Worm (Caenorhabditis elegans) whole organism, L4 larva: ENCODE results near the gene ZK742.3.

Experiments
- F37D6.2 ChIP-seq: sonication (generic microtip); optimal IDR thresholded peaks from 2 replicates; lab custom pipeline; 2016; ENCODE audit warnings: mild to moderate bottlenecking, missing genetic modification characterization, missing compliant biosample characterization
- T20F7.1 ChIP-seq: fragments of 200-800 bp; sonication (Bioruptor generic); optimal IDR thresholded peaks from 2 replicates; lab custom pipeline; 2018; ENCODE audit warnings: mild to moderate bottlenecking, missing genetic modification characterization, missing compliant biosample characterization
- T26A8.4 ChIP-seq: fragments of 200-800 bp; sonication (Bioruptor generic); IDR thresholded peaks from 2 replicates; pipeline ENCODE4 v1.3.6; 2022; ENCODE audit warnings: missing genetic modification characterization, missing compliant biosample characterization
- Y105C5A.15 ChIP-seq: fragments of 200-800 bp; sonication (Bioruptor generic); IDR thresholded peaks from 2 replicates; pipeline ENCODE4 v1.3.6; 2022; ENCODE audit warnings: missing genetic modification characterization, missing compliant biosample characterization
- ZK546.5 ChIP-seq, 2 experiments: sonication (generic microtip); optimal IDR thresholded peaks; 2 replicates each; lab custom pipeline; 2017; ENCODE audit warnings: missing biosample characterization in 2 of 2, missing genetic modification characterization in 2 of 2
- ceh-28 ChIP-seq: fragments of 150-350 bp; optimal IDR thresholded peaks from 2 replicates; lab custom pipeline; 2014; ENCODE audit warnings: missing biosample characterization, missing genetic modification reagents, missing genetic modification characterization
- ceh-32 ChIP-seq: sonication (generic microtip); optimal IDR thresholded peaks from 2 replicates; lab custom pipeline; 2016; ENCODE audit warnings: mild to moderate bottlenecking, missing genetic modification characterization, missing compliant biosample characterization; ENCODE audit not compliant: poor library complexity
- ceh-62 ChIP-seq: sonication (generic microtip); optimal IDR thresholded peaks from 2 replicates; lab custom pipeline; 2017; ENCODE audit warnings: missing biosample characterization, missing genetic modification characterization
- ceh-82 ChIP-seq: sonication (generic microtip); optimal IDR thresholded peaks from 2 replicates; lab custom pipeline; 2017; ENCODE audit warnings: missing biosample characterization, missing genetic modification characterization
- ces-1 ChIP-seq: fragments of 150-350 bp; sonication (generic microtip); optimal IDR thresholded peaks from 4 replicates; lab custom pipeline; 2014; ENCODE audit warnings: missing biosample characterization, missing genetic modification reagents, missing genetic modification characterization
- cey-2 ChIP-seq: sonication (generic microtip); optimal IDR thresholded peaks from 3 replicates; lab custom pipeline; 2017; ENCODE audit warnings: missing genetic modification characterization, mild to moderate bottlenecking, missing compliant biosample characterization, antibody characterized with exemption, borderline replicate concordance; ENCODE audit not compliant: insufficient read depth
- ctbp-1 ChIP-seq: fragments of 200-800 bp; sonication (Bioruptor generic); IDR thresholded peaks from 2 replicates; pipeline ENCODE4 v1.3.6; 2022; ENCODE audit warnings: missing genetic modification reagents, missing genetic modification characterization, missing compliant biosample characterization
- daf-12 ChIP-seq: fragments of 150-350 bp; optimal IDR thresholded peaks from 2 replicates; lab custom pipeline; 2014; ENCODE audit warnings: missing biosample characterization, missing genetic modification reagents, missing genetic modification characterization
- daf-8 ChIP-seq: fragments of 200-800 bp; sonication (Bioruptor generic); IDR thresholded peaks from 2 replicates; pipeline ENCODE4 v1.3.6; 2022; ENCODE audit warnings: missing genetic modification characterization, missing compliant biosample characterization
- dmd-8 ChIP-seq: fragments of 200-800 bp; sonication (Bioruptor generic); IDR thresholded peaks from 2 replicates; pipeline ENCODE4 v1.3.6; 2022; ENCODE audit warnings: missing genetic modification characterization, missing compliant biosample characterization
- dmd-9 ChIP-seq: fragments of 200-800 bp; sonication (Bioruptor generic); IDR thresholded peaks from 2 replicates; pipeline ENCODE4 v1.3.6; 2022; ENCODE audit warnings: missing genetic modification reagents, missing genetic modification characterization, missing compliant biosample characterization
- dpl-1 ChIP-seq: fragments of 150-350 bp; optimal IDR thresholded peaks from 2 replicates; lab custom pipeline; 2014; ENCODE audit warnings: missing biosample characterization, missing genetic modification reagents, missing genetic modification characterization
- duxl-1 ChIP-seq: sonication (generic microtip); optimal IDR thresholded peaks from 2 replicates; lab custom pipeline; 2016; ENCODE audit warnings: mild to moderate bottlenecking, missing genetic modification characterization, moderate library complexity, missing compliant biosample characterization; ENCODE audit not compliant: poor library complexity
- dve-1 ChIP-seq: sonication (generic microtip); optimal IDR thresholded peaks from 2 replicates; lab custom pipeline; 2017; ENCODE audit warnings: antibody characterized with exemption, mild to moderate bottlenecking, missing genetic modification characterization, missing compliant biosample characterization; ENCODE audit not compliant: insufficient read depth
- fkh-10 ChIP-seq: fragments of 150-350 bp; optimal IDR thresholded peaks from 2 replicates; lab custom pipeline; 2014; ENCODE audit warnings: missing biosample characterization, missing genetic modification reagents, missing genetic modification characterization
- hif-1 ChIP-seq, 2 experiments: sonication (generic microtip); optimal IDR thresholded peaks; 2 replicates each; lab custom pipeline; 2016 to 2017; ENCODE audit warnings: missing compliant biosample characterization in 2 of 2, missing genetic modification characterization in 2 of 2, missing genetic modification reagents in 2 of 2, missing genotype in 2 of 2, mild to moderate bottlenecking in 1 of 2
- hlh-30 ChIP-seq: sonication (generic microtip); optimal IDR thresholded peaks from 2 replicates; lab custom pipeline; 2017; ENCODE audit warnings: antibody characterized with exemption, mild to moderate bottlenecking, missing genetic modification characterization, missing compliant biosample characterization; ENCODE audit not compliant: insufficient read depth
- hmg-1.1 ChIP-seq: fragments of 200-800 bp; sonication (Bioruptor generic); IDR thresholded peaks from 2 replicates; pipeline ENCODE4 v1.3.6; 2022; ENCODE audit warnings: missing genetic modification reagents, missing genetic modification characterization, missing compliant biosample characterization
- lim-7 ChIP-seq: fragments of 200-800 bp; sonication (Bioruptor generic); IDR thresholded peaks from 2 replicates; pipeline ENCODE4 v1.3.6; 2022; ENCODE audit warnings: missing genetic modification characterization, missing compliant biosample characterization
- lin-1 ChIP-seq: fragments of 200-800 bp; sonication (Bioruptor generic); IDR thresholded peaks from 2 replicates; pipeline ENCODE4 v1.3.6; 2022; ENCODE audit warnings: missing genetic modification reagents, missing genetic modification characterization, missing compliant biosample characterization
- lin-15B ChIP-seq: fragments of 150-350 bp; sonication (generic microtip); optimal IDR thresholded peaks from 3 replicates; lab custom pipeline; 2014; ENCODE audit warnings: missing biosample characterization, missing genetic modification characterization
- lin-29 ChIP-seq: fragments of 200-800 bp; sonication (Bioruptor generic); IDR thresholded peaks from 2 replicates; pipeline ENCODE4 v1.3.6; 2022; ENCODE audit warnings: missing genetic modification reagents, missing genetic modification characterization, missing compliant biosample characterization
- mdl-1 ChIP-seq, 2 experiments: fragments of 150-350 bp in 1 of 2; sonication (generic microtip) in 1 of 2; optimal IDR thresholded peaks; 2 replicates each; lab custom pipeline; 2014 to 2017; ENCODE audit warnings: missing biosample characterization in 2 of 2, missing genetic modification characterization in 2 of 2
- mxl-2 ChIP-seq: fragments of 200-800 bp; sonication (Bioruptor generic); conservative IDR thresholded peaks from 2 replicates; pipeline ENCODE4 v1.3.6; 2022; ENCODE audit warnings: missing genetic modification reagents, missing genetic modification characterization, missing compliant biosample characterization
- nhr-10 ChIP-seq: fragments of 150-350 bp; optimal IDR thresholded peaks from 2 replicates; lab custom pipeline; 2014; ENCODE audit warnings: missing biosample characterization, missing genetic modification characterization
- nhr-237 ChIP-seq: sonication (generic microtip); optimal IDR thresholded peaks from 2 replicates; lab custom pipeline; 2017; ENCODE audit warnings: missing biosample characterization, missing genetic modification characterization
- nhr-42 ChIP-seq: fragments of 200-800 bp; sonication (Bioruptor generic); IDR thresholded peaks from 2 replicates; pipeline ENCODE4 v1.3.6; 2022; ENCODE audit warnings: missing genetic modification characterization, missing compliant biosample characterization
- nhr-48 ChIP-seq: sonication (generic microtip); optimal IDR thresholded peaks from 2 replicates; lab custom pipeline; 2016; ENCODE audit warnings: mild to moderate bottlenecking, missing genetic modification characterization, missing compliant biosample characterization
- nhr-6 ChIP-seq: fragments of 150-350 bp; optimal IDR thresholded peaks from 2 replicates; lab custom pipeline; 2014; ENCODE audit warnings: missing biosample characterization, missing genetic modification characterization
- nhr-76 ChIP-seq: fragments of 150-350 bp; optimal IDR thresholded peaks from 2 replicates; lab custom pipeline; 2014; ENCODE audit warnings: missing biosample characterization, missing genetic modification characterization
- pha-4 ChIP-seq, 2 experiments: fragments of 150-350 bp in 1 of 2; fragments of 200-800 bp in 1 of 2; sonication (Bioruptor generic) in 1 of 2; IDR thresholded peaks in 1 of 2; optimal IDR thresholded peaks in 1 of 2; 2 replicates each; pipeline versions ENCODE4 v1.3.6 to Lab custom; 2014 to 2022; ENCODE audit warnings: missing genetic modification characterization in 2 of 2, missing genetic modification reagents in 2 of 2, missing biosample characterization in 1 of 2, missing compliant biosample characterization in 1 of 2
- pqm-1 ChIP-seq: sonication (generic microtip); optimal IDR thresholded peaks from 2 replicates; lab custom pipeline; 2017; ENCODE audit warnings: missing biosample characterization, missing genetic modification characterization
- rbr-2 ChIP-seq: sonication (generic microtip); optimal IDR thresholded peaks from 2 replicates; lab custom pipeline; 2016; ENCODE audit warnings: missing genotype, missing genetic modification characterization, missing compliant biosample characterization
- snpc-1.2 ChIP-seq: fragments of 200-800 bp; sonication (Bioruptor generic); IDR thresholded peaks from 2 replicates; pipeline ENCODE4 v1.3.6; 2022; ENCODE audit warnings: missing genetic modification reagents, missing genetic modification characterization, missing compliant biosample characterization
- spr-1 ChIP-seq: sonication (generic microtip); optimal IDR thresholded peaks from 2 replicates; lab custom pipeline; 2016; ENCODE audit warnings: mild to moderate bottlenecking, missing genetic modification characterization, missing compliant biosample characterization
- tra-1 ChIP-seq: fragments of 200-800 bp; sonication (Bioruptor generic); IDR thresholded peaks from 2 replicates; pipeline ENCODE4 v1.3.6; 2022; ENCODE audit warnings: missing genetic modification reagents, missing genetic modification characterization, missing compliant biosample characterization
- unc-130 ChIP-seq: sonication (generic microtip); optimal IDR thresholded peaks from 2 replicates; lab custom pipeline; 2016; ENCODE audit warnings: missing genetic modification reagents, missing genetic modification characterization, missing compliant biosample characterization
- unc-39 ChIP-seq: sonication (generic microtip); optimal IDR thresholded peaks from 2 replicates; lab custom pipeline; 2017; ENCODE audit warnings: missing biosample characterization, missing genetic modification characterization
- unc-62 ChIP-seq, 3 experiments: fragments of 150-350 bp in 1 of 3; sonication (generic microtip); optimal IDR thresholded peaks in 2 of 3; peaks in 1 of 3; 1 replicate in 1 of 3; 2 replicates in 2 of 3; lab custom pipeline; 2014 to 2017; ENCODE audit warnings: missing biosample characterization in 3 of 3, missing genetic modification characterization in 3 of 3, missing genetic modification reagents in 3 of 3, missing genotype in 1 of 3
- zag-1 ChIP-seq: fragments of 150-350 bp; optimal IDR thresholded peaks from 2 replicates; lab custom pipeline; 2014; ENCODE audit warnings: missing biosample characterization, missing genetic modification characterization
- zfp-2 ChIP-seq: sonication (generic microtip); optimal IDR thresholded peaks from 2 replicates; lab custom pipeline; 2016; ENCODE audit warnings: mild to moderate bottlenecking, missing genetic modification characterization, missing compliant biosample characterization
- zfp-3 ChIP-seq: fragments of 200-800 bp; sonication (Bioruptor generic); conservative IDR thresholded peaks from 2 replicates; pipeline ENCODE4 v1.3.6; 2022; ENCODE audit warnings: missing genetic modification reagents, missing genetic modification characterization, missing compliant biosample characterization
- zip-11 ChIP-seq: fragments of 200-800 bp; sonication (Bioruptor generic); IDR thresholded peaks from 2 replicates; pipeline ENCODE4 v1.3.6; 2022; ENCODE audit warnings: missing genetic modification characterization, missing compliant biosample characterization
- zip-2 ChIP-seq: fragments of 150-350 bp; optimal IDR thresholded peaks from 2 replicates; lab custom pipeline; 2014; ENCODE audit warnings: missing biosample characterization, missing genetic modification characterization
- ztf-11 ChIP-seq: fragments of 150-350 bp; optimal IDR thresholded peaks from 2 replicates; lab custom pipeline; 2014; ENCODE audit warnings: missing biosample characterization, missing genetic modification characterization

ZK742.3 gene

DNA sequence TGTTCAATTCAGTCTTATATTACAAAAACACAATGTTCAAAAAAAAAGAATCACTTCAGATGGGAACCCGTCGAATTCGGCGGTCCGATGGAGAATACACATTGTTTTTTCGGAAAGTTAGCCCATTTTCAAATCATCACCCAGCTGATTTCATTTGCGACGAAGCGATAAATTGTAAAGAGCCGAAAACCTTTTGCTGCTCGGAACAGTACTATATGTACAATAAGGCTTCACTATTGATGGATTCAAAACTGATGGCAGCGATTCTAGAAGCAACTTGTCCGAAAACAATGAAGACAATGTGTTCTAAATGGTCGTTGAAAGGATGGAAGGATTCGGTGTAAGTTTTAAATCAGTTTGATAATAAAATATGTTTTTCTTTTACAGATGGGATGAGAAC, 48.2 kb upstream of the ZK742.3 start, which contains the start of gene C37C3.1 (continued):
- TF ChIP-seq nhr-237, result no peak
- no peak for TF ChIP-seq nhr-10
- no peak for TF ChIP-seq zfp-2
- peak; percentile 23; the same call in 1 of the 2 replicates for TF ChIP-seq snpc-1.2 (GFP tag; lab: Robert Waterston, UW)
- no peak for TF ChIP-seq nhr-42 (GFP tag; lab: Robert Waterston, UW)
- TF ChIP-seq hmg-1.1, result no peak
- TF ChIP-seq zip-11 (GFP tag; lab: Robert Waterston, UW), result no peak
- TF ChIP-seq dmd-8 (GFP tag; lab: Robert Waterston, UW), result 0 out of 2 replicates have a peak, but pooled peaks have one; percentile 24
- no peak for TF ChIP-seq zip-2 (tag; lab: Kevin White, UChicago)
- TF ChIP-seq unc-39 (tag; lab: Kevin White, UChicago), result no peak
- TF ChIP-seq ceh-32 (tag; lab: Kevin White, UChicago), result no peak
- TF ChIP-seq unc-62 (GFP tag; optimal IDR thresholded peaks at IDR 0.05 in 1 of 2; lab: Kevin White, UChicago), result no peak
- TF ChIP-seq unc-62 (tag; optimal IDR thresholded peaks at IDR 0.05; lab: Kevin White, UChicago), result no peak
- TF ChIP-seq daf-12 (tag; lab: Kevin White, UChicago), result no peak
- TF ChIP-seq F37D6.2, result no peak
- no peak for TF ChIP-seq ztf-11 (tag; lab: Kevin White, UChicago)
- no peak for TF ChIP-seq mxl-2
- 0 out of 2 replicates have a peak, but pooled peaks have one; percentile 49 for TF ChIP-seq ctbp-1 (GFP tag; lab: Robert Waterston, UW)
- TF ChIP-seq spr-1, result peak; percentile 19
- TF ChIP-seq mdl-1 (tag; optimal IDR thresholded peaks at IDR 0.05; lab: Kevin White, UChicago), result no peak
- TF ChIP-seq unc-130, result no peak
- no peak for TF ChIP-seq dpl-1 (GFP tag; lab: Kevin White, UChicago)
- no peak for TF ChIP-seq nhr-6 (tag; lab: Kevin White, UChicago)
- peak; percentile 11 for TF ChIP-seq rbr-2
- no peak for TF ChIP-seq pha-4 (GFP tag; IDR thresholded peaks at IDR 0.05; lab: Robert Waterston, UW)
- no peak for TF ChIP-seq pha-4 (tag; optimal IDR thresholded peaks at IDR 0.05; lab: Kevin White, UChicago)
- no peak for TF ChIP-seq Y105C5A.15 (GFP tag; lab: Robert Waterston, UW)
- no peak for TF ChIP-seq ceh-62 (tag; lab: Kevin White, UChicago)
- TF ChIP-seq lin-29 (GFP tag; lab: Robert Waterston, UW), result no peak
- TF ChIP-seq ces-1 (GFP tag; lab: Kevin White, UChicago), result no peak
- no peak for TF ChIP-seq nhr-76 (tag; lab: Kevin White, UChicago)
- peak; percentile 14 for TF ChIP-seq dve-1 (tag; lab: Kevin White, UChicago)
- no peak for TF ChIP-seq lim-7
- no peak; the same call in 1 of the 2 replicates for TF ChIP-seq lin-1
- TF ChIP-seq hlh-30 (tag; lab: Kevin White, UChicago), result no peak
- no peak for TF ChIP-seq ceh-28 (tag; lab: Kevin White, UChicago)
- TF ChIP-seq zag-1 (tag; lab: Kevin White, UChicago), result no peak
- TF ChIP-seq cey-2 (tag; lab: Kevin White, UChicago), result no peak
- TF ChIP-seq zfp-3, result 0 out of 2 replicates have a peak, but pooled peaks have one; percentile 47
- no peak for TF ChIP-seq duxl-1 (tag; lab: Kevin White, UChicago)
- TF ChIP-seq daf-8 (GFP tag; lab: Robert Waterston, UW), result 0 out of 2 replicates have a peak, but pooled peaks have one; percentile 13
- TF ChIP-seq pqm-1, result no peak
- TF ChIP-seq ceh-82 (tag; lab: Kevin White, UChicago), result no peak
- TF ChIP-seq ZK546.5 (tag; optimal IDR thresholded peaks at IDR 0.05; lab: Kevin White, UChicago), result no peak
- TF ChIP-seq tra-1 (GFP tag; lab: Robert Waterston, UW), result no peak
- no peak for TF ChIP-seq fkh-10 (GFP tag; lab: Kevin White, UChicago)
- peak; percentile 81 for TF ChIP-seq T26A8.4 (GFP tag; lab: Robert Waterston, UW)
- TF ChIP-seq dmd-9, result no peak
- no peak for TF ChIP-seq hif-1 (tag; optimal IDR thresholded peaks at IDR 0.05; lab: Kevin White, UChicago)
- no peak for TF ChIP-seq T20F7.1 (GFP tag; lab: Kevin White, UChicago)
- TF ChIP-seq lin-15B (tag; lab: Kevin White, UChicago), result no peak
- peak; percentile 15 for TF ChIP-seq nhr-48
